Worm (Caenorhabditis elegans): ENCODE results near the gene sas-4.
"Not testable (repeated sequence)": the region's sequence is repeated elsewhere in the genome, so short reads cannot be mapped to it uniquely, and the experiment has no call there.

Gene sas-4

DNA sequence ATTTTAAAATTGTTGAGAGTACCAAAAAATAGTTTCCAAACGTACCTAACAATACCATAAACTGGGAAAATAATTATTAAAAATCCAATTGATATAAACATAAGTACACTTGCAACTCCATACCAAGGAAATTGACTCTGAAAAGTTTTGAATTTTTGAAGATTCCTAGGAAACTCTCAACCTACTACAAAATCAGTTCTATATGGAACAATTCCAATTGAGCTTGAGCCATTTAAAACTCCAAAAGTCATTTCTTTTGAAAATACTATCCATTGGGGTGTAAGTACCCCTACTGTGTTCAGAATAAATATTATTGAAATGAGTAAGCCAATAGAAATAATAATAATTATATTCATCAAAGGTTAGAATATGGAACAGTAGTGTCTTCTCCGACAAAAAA is 21.0 kb upstream of the sas-4 start, which contains the start of gene clc-28:
TSS of gene clc-28 (minus strand) at position 101 of the 400 bp plus-strand sequence.
- TF ChIP-seq aptf-3 (GFP tag; IDR thresholded peaks at IDR 0.05); rpc-1 (optimal IDR thresholded peaks at IDR 0.05); rpc-1 (tag; optimal IDR thresholded peaks at IDR 0.05); ztf-6 (GFP tag; IDR thresholded peaks at IDR 0.05): not testable (repeated sequence)

DNA sequence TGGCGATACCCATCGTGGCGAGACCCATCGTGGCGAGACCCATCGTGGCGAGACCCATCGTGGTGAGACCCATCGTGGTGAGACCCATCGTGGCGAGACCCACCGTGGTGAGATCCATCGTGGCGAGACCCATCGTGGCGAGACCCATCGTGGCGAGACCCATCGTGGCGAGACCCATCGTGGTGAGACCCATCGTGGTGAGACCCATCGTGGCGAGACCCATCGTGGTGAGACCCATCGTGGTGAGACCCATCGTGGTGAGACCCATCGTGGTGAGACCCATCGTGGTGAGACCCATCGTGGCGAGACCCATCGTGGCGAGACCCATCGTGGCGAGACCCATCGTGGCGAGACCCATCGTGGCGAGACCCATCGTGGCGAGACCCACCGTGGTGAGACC is 17.2 kb upstream of the sas-4 start:
- TF ChIP-seq F33H1.4 (GFP tag; IDR thresholded peaks at IDR 0.05) = peak; percentile 30
- TF ChIP-seq egrh-3 (GFP tag; IDR thresholded peaks at IDR 0.05) = peak; percentile 91; the same call in 1 of the 2 replicates

DNA sequence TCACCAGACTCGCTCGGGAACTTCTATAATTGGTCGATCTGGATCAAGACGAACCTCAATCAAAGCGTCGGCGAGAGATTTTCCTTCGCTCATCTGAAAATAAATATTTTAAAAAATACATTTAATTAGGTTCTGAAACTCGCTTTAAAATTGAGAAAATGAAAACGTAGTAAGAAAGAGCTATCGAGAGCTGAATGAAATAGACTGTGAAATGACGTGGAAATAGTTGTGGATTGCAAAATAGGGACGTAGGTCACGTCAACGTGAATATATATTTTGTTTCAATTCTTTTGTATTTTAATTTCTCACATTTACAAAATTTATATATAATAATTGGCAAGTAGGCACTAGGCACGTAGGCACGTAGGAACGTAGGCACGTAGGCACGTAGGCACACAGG is 16.0 kb upstream of the sas-4 start, which contains the start of gene ZC262.4:
TSS of gene ZC262.4 (minus strand) at position 101 of the 400 bp plus-strand sequence.
- no peak for TF ChIP-seq madf-10 (tag; optimal IDR thresholded peaks at IDR 0.05)
- no peak for TF ChIP-seq nfyb-1 (GFP tag; IDR thresholded peaks at IDR 0.05)
- no peak for TF ChIP-seq nhr-120 (GFP tag; IDR thresholded peaks at IDR 0.05)
- no peak for TF ChIP-seq Y53G8AR.9 (GFP tag; conservative IDR thresholded peaks at IDR 0.05)
- TF ChIP-seq ceh-58 (GFP tag; IDR thresholded peaks at IDR 0.05) = no peak
- TF ChIP-seq pha-4 (tag; optimal IDR thresholded peaks at IDR 0.05) = no peak
- no peak for TF ChIP-seq rec-8 (tag; optimal IDR thresholded peaks at IDR 0.05)
- TF ChIP-seq zfh-2 (GFP tag; conservative IDR thresholded peaks at IDR 0.05) = no peak
- no peak for TF ChIP-seq mes-4 (tag; optimal IDR thresholded peaks at IDR 0.05)
- no peak for TF ChIP-seq xnd-1 (tag; optimal IDR thresholded peaks at IDR 0.05)
- no peak for TF ChIP-seq ZK185.1 (tag; optimal IDR thresholded peaks at IDR 0.05; ENCODE audit: poor library complexity, severe bottlenecking)
- no peak for TF ChIP-seq ama-1 (optimal IDR thresholded peaks at IDR 0.05)
- TF ChIP-seq ama-1 (GFP tag; optimal IDR thresholded peaks at IDR 0.05) = no peak
- TF ChIP-seq D2030.7 (GFP tag; IDR thresholded peaks at IDR 0.05) = no peak
- TF ChIP-seq hrde-1 (tag; optimal IDR thresholded peaks at IDR 0.05; ENCODE audit: borderline replicate concordance) = no peak
- no peak for TF ChIP-seq bed-1 (GFP tag; IDR thresholded peaks at IDR 0.05)

DNA sequence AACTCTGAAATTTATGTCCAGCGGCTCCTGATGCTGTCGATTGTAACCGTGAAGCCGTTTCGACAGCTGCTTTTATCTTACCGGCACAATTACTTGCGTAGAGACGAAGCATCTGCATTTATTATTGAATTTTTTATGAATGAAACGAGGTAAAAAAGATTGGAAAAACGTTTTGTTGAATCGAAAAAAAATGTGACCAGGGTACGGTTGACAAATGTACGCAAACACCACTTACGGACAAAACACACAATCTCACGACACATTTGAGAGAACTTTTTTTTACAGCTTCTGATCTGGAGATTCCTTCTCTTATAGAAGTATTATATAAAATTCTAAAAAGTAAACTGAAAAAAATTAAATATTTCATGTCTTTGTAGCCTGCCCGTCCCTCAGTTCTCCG is 13.4 kb upstream of the sas-4 start, which contains the start of the genes mrps-18A and ZC262.2:
TSS of gene mrps-18A (minus strand) at position 141 of the 400 bp plus-strand sequence.
TSS of gene ZC262.2 (plus strand) at position 284 of the 400 bp plus-strand sequence.
- no peak for TF ChIP-seq bed-1 (GFP tag; IDR thresholded peaks at IDR 0.05)
- no peak for TF ChIP-seq dpff-1 (tag; optimal IDR thresholded peaks at IDR 0.05)
- peak; percentile 10 for TF ChIP-seq attf-5 (GFP tag; optimal IDR thresholded peaks at IDR 0.05)
- TF ChIP-seq lsl-1 (GFP tag; optimal IDR thresholded peaks at IDR 0.05) = peak; percentile 65
- TF ChIP-seq mxl-1 (tag; optimal IDR thresholded peaks at IDR 0.05) = no peak
- TF ChIP-seq him-1 (tag; optimal IDR thresholded peaks at IDR 0.05) = peak; percentile 4
- TF ChIP-seq F52B5.7 (tag; optimal IDR thresholded peaks at IDR 0.05) = no peak

DNA sequence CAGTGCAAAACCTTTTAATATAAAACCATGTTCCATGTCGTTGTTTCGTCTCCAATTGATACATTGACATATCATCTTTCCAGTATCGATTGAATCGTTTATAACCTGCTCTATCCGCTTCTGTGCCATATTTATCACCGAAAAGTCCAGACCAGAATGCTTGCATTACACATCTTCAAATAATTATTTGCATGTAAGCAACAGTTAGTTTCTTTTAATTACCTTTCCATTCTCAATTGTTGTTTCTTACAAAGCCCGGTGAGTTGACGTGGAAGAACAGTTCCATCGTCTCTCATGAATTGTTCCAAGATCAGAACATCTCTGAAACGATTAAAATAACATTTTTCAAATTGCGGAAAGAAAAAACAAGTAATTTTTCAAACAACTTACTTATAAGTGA is 12.8 kb upstream of the sas-4 start, which contains the start of gene iglr-2:
TSS of gene iglr-2 (minus strand) at position 101 of the 400 bp plus-strand sequence.
- TF ChIP-seq athp-1 (tag; optimal IDR thresholded peaks at IDR 0.05) (no peak), lag-1 (GFP tag; IDR thresholded peaks at IDR 0.05) (no peak), mxl-1 (tag; optimal IDR thresholded peaks at IDR 0.05) (no peak), dpl-1 (GFP tag; optimal IDR thresholded peaks at IDR 0.05) (no peak), attf-3 (GFP tag; conservative IDR thresholded peaks at IDR 0.05) (no peak), nhr-179 (tag; optimal IDR thresholded peaks at IDR 0.05) (no peak), ztf-6 (GFP tag; IDR thresholded peaks at IDR 0.05) (no peak), D2030.7 (GFP tag; IDR thresholded peaks at IDR 0.05) (no peak), Y95B8A.8 (GFP tag; IDR thresholded peaks at IDR 0.05) (no peak), hlh-12 (tag; optimal IDR thresholded peaks at IDR 0.05) (no peak), ztf-3 (GFP tag; optimal IDR thresholded peaks at IDR 0.05) (no peak), lin-40 (tag; optimal IDR thresholded peaks at IDR 0.05) (no peak), Y53F4B.3 (GFP tag; IDR thresholded peaks at IDR 0.05) (no peak), B0261.1 (tag; optimal IDR thresholded peaks at IDR 0.05) (no peak), Y56A3A.18 (GFP tag; IDR thresholded peaks at IDR 0.05) (no peak), nfya-2 (GFP tag; IDR thresholded peaks at IDR 0.05) (no peak), tbp1 (GFP tag; optimal IDR thresholded peaks at IDR 0.05) (no peak)
